Worm (Caenorhabditis elegans) whole organism, early embryonic: ENCODE results near the gene sqt-2.

ENCODE experiments used
- aly-1 ChIP-seq: sonication (generic microtip); optimal IDR thresholded peaks from 2 replicates; lab custom pipeline; 2016; ENCODE audit warnings: missing genetic modification characterization, missing compliant biosample characterization
- ama-1 ChIP-seq: fragments of 150-350 bp; optimal IDR thresholded peaks from 2 replicates; lab custom pipeline; 2014
- flt-1 ChIP-seq: fragments of 200-800 bp; sonication (Bioruptor generic); IDR thresholded peaks from 2 replicates; pipeline ENCODE4 v1.3.6; 2022; ENCODE audit warnings: missing genetic modification characterization, missing compliant biosample characterization
- hmbx-1 ChIP-seq: sonication (generic microtip); optimal IDR thresholded peaks from 2 replicates; lab custom pipeline; 2016; ENCODE audit warnings: mild to moderate bottlenecking, missing genetic modification characterization, missing compliant biosample characterization
- hnd-1 ChIP-seq: sonication (generic microtip); optimal IDR thresholded peaks from 2 replicates; lab custom pipeline; 2016; ENCODE audit warnings: missing genetic modification characterization, missing compliant biosample characterization
- scrt-1 ChIP-seq: fragments of 200-800 bp; sonication (Bioruptor generic); IDR thresholded peaks from 2 replicates; pipeline ENCODE4 v1.3.6; 2022; ENCODE audit warnings: missing genetic modification characterization, missing compliant biosample characterization
- tbx-37 ChIP-seq: fragments of 200-800 bp; sonication (Bioruptor generic); conservative IDR thresholded peaks from 2 replicates; pipeline ENCODE4 v1.3.6; 2022; ENCODE audit warnings: missing genetic modification reagents, missing genetic modification characterization, missing compliant biosample characterization

- TF ChIP-seq tbx-37 (GFP tag; lab: Robert Waterston, UW) (no peak), scrt-1 (GFP tag; lab: Robert Waterston, UW) (no peak), aly-1 (tag; lab: Kevin White, UChicago) (no peak), ama-1 (lab: Kevin White, UChicago) (no peak), flt-1 (GFP tag; lab: Robert Waterston, UW) (no peak), hmbx-1 (tag; lab: Kevin White, UChicago) (no peak), hnd-1 (tag; lab: Kevin White, UChicago) (no peak)
Observed at ce11 chrII:6349-6748, 16.8 kb upstream of the sqt-2 start, which contains the start of gene osta-1.
